Fruit fly (Drosophila melanogaster) whole organism, embryonic: Measurements from ENCODE around the gene Smu1.

Experiments
- CG4328 ChIP-seq: fragments of 200-800 bp; sonication (Bioruptor generic); optimal IDR thresholded peaks from 3 replicates; lab custom pipeline; 2017; ENCODE audit warnings: missing biosample characterization, missing genetic modification reagents, missing genetic modification characterization
- CG43689 ChIP-seq: fragments of 200-800 bp; sonication (Bioruptor generic); IDR thresholded peaks from 2 replicates; pipeline ENCODE4 v1.3.6; 2022; ENCODE audit warnings: missing biosample characterization, missing genetic modification characterization
- CG6765 ChIP-seq: fragments of 200-800 bp; sonication (Bioruptor generic); optimal IDR thresholded peaks from 3 replicates; lab custom pipeline; 2017; ENCODE audit warnings: missing biosample characterization, mild to moderate bottlenecking, missing genetic modification characterization
- danr ChIP-seq: fragments of 200-800 bp; sonication (Bioruptor generic); IDR thresholded peaks from 2 replicates; pipeline ENCODE4 v1.3.6; 2022; ENCODE audit warnings: missing biosample characterization, missing genetic modification characterization

DNA sequence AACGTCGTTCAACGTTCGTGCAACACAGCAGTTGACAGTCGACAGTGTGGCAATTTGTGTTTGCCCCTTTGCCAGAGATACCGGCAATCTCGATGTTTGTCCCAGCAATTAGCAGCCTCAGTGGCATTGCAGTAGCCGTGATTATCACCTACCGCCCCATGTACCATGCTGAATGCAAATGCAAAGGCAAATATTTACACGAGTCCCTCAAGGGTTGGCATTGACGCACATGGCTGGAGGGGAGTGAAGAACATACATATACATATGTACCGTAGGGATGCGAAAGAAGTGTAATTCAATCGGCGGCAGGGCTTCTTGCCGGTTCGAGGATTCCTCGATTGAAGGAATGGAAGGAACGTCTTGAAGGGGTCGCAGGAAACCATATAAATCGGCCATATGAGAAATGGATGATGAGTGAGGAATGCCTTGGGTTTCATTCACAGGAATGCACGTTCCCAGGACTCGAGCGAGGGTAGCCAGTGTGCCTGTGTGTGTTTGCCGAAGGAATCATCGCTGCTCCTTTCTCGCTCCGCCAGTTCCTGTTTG is 18.9 kb upstream of the Smu1 start:
- TF ChIP-seq CG4328 (no peak), CG43689 (no peak), danr (GFP tag; lab: Robert Waterston, UW) (no peak), CG6765 (no peak)
